Fruit fly (Drosophila melanogaster): ENCODE measurements around the gene CG3061.

DNA sequence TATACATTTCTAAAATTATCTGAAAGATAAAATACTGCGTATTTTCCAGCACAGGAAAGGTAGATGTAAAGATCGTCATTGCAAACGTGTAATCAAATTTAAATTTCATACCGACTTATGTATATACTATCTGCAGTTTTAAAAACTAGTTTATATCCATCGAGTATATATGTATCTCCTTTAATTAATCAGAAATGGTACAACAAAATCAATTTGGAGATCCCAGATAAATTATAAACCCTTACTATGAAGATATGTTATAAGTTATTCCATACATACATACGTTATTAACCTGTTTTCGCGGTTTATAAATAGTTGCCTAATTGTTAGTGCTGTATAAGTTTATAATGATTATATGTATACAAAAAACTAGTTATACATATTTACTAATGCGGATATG is 4.0 kb upstream of the CG3061 start:
- no peak for TF ChIP-seq CG14965 (GFP tag; optimal IDR thresholded peaks at IDR 0.05; ENCODE audit: borderline replicate concordance)
- TF ChIP-seq Elba2 (GFP tag; optimal IDR thresholded peaks at IDR 0.05) = no peak
- TF ChIP-seq Mrtf (GFP tag; IDR thresholded peaks at IDR 0.05) = no peak
- no peak for TF ChIP-seq jing (GFP tag; optimal IDR thresholded peaks at IDR 0.05)
- no peak for TF ChIP-seq Adf1 (GFP tag; IDR thresholded peaks at IDR 0.05)
- TF ChIP-seq CG9797 (GFP tag; optimal IDR thresholded peaks at IDR 0.05) = no peak
